Worm (Caenorhabditis elegans) whole organism, young adult: ENCODE data around the gene fbxb-42.

Source experiments
- B0261.1 ChIP-seq: sonication (generic microtip); optimal IDR thresholded peaks from 2 replicates; lab custom pipeline; 2016; ENCODE audit warnings: mild to moderate bottlenecking, missing genetic modification characterization, moderate library complexity, missing compliant biosample characterization
- D2030.7 ChIP-seq: fragments of 200-800 bp; sonication (Bioruptor generic); IDR thresholded peaks from 2 replicates; pipeline ENCODE4 v1.3.6; 2022; ENCODE audit warnings: missing genetic modification reagents, missing genetic modification characterization, missing compliant biosample characterization
- Y79H2A.3 ChIP-seq: fragments of 200-800 bp; sonication (Bioruptor generic); conservative IDR thresholded peaks from 2 replicates; pipeline ENCODE4 v1.3.6; 2022; ENCODE audit warnings: missing genetic modification reagents, missing genetic modification characterization, missing compliant biosample characterization
- aptf-2 ChIP-seq: fragments of 200-800 bp; sonication (Bioruptor generic); conservative IDR thresholded peaks from 2 replicates; pipeline ENCODE4 v1.3.6; 2022; ENCODE audit warnings: missing genetic modification reagents, missing genetic modification characterization, missing compliant biosample characterization
- aptf-3 ChIP-seq: fragments of 200-800 bp; sonication (Bioruptor generic); IDR thresholded peaks from 2 replicates; pipeline ENCODE4 v1.3.6; 2022; ENCODE audit warnings: missing genetic modification characterization, missing compliant biosample characterization
- atf-7 ChIP-seq: sonication (generic microtip); optimal IDR thresholded peaks from 2 replicates; lab custom pipeline; 2017; ENCODE audit warnings: mild to moderate bottlenecking, missing genetic modification characterization, missing compliant biosample characterization
- dox-1 ChIP-seq: fragments of 200-800 bp; sonication (Bioruptor generic); IDR thresholded peaks from 2 replicates; pipeline ENCODE4 v1.3.6; 2022; ENCODE audit warnings: missing genetic modification reagents, missing genetic modification characterization, missing compliant biosample characterization
- dpl-1 ChIP-seq: fragments of 150-350 bp; optimal IDR thresholded peaks from 2 replicates; lab custom pipeline; 2014; ENCODE audit warnings: missing biosample characterization, missing genetic modification reagents, missing genetic modification characterization
- lin-40 ChIP-seq: sonication (generic microtip); optimal IDR thresholded peaks from 2 replicates; lab custom pipeline; 2016; ENCODE audit warnings: missing genetic modification characterization, mild to moderate bottlenecking, missing compliant biosample characterization, missing genotype, missing genetic modification reagents
- mel-28 ChIP-seq: sonication (generic microtip); optimal IDR thresholded peaks from 2 replicates; lab custom pipeline; 2016; ENCODE audit warnings: borderline replicate concordance, mild to moderate bottlenecking, missing genetic modification characterization, missing compliant biosample characterization
- pha-4 ChIP-seq: fragments of 150-350 bp; sonication (generic microtip); optimal IDR thresholded peaks from 2 replicates; lab custom pipeline; 2014; ENCODE audit warnings: missing biosample characterization, missing genetic modification reagents, missing genetic modification characterization
- unc-130 ChIP-seq: sonication (generic microtip); optimal IDR thresholded peaks from 2 replicates; lab custom pipeline; 2016; ENCODE audit warnings: missing genetic modification reagents, missing genetic modification characterization, missing compliant biosample characterization
- unc-62 ChIP-seq: fragments of 150-350 bp; optimal IDR thresholded peaks from 2 replicates; lab custom pipeline; 2014; ENCODE audit warnings: missing biosample characterization, missing genetic modification reagents, missing genetic modification characterization
- ztf-22 ChIP-seq: fragments of 200-800 bp; sonication (Bioruptor generic); optimal IDR thresholded peaks from 2 replicates; lab custom pipeline; 2018; ENCODE audit warnings: mild to moderate bottlenecking, missing genetic modification characterization, moderate library complexity, missing compliant biosample characterization

ce11 chrII:1571032-1571431 is 33.6 kb downstream of the fbxb-42 start, which contains the start of gene fbxb-46:
- TF ChIP-seq dpl-1 (GFP tag; lab: Kevin White, UChicago) (no peak), aptf-2 (GFP tag; lab: Robert Waterston, UW) (no peak), unc-62 (GFP tag; lab: Kevin White, UChicago) (no peak), mel-28 (tag; lab: Kevin White, UChicago) (no peak), lin-40 (tag; lab: Kevin White, UChicago) (no peak), dox-1 (GFP tag; lab: Robert Waterston, UW) (no peak), aptf-3 (GFP tag; lab: Robert Waterston, UW) (no peak), B0261.1 (tag; lab: Kevin White, UChicago) (no peak), D2030.7 (no peak), ztf-22 (no peak), pha-4 (no peak), Y79H2A.3 (GFP tag; lab: Robert Waterston, UW) (no peak), atf-7 (tag; lab: Kevin White, UChicago) (no peak), unc-130 (GFP tag; lab: Kevin White, UChicago) (no peak)
